Worm (Caenorhabditis elegans): ENCODE results near the gene lgc-42.
A peak's percentile ranks its signal among the peaks of the same experiment; 100 is the strongest.

lgc-42 gene

ce11 chrIII:1987693-1988092 lies 10.0 kb upstream of the lgc-42 start, which contains the start of gene Y39A3B.8:
TSS of gene Y39A3B.8 (plus strand) at chrIII:1987993.
- no peak for TF ChIP-seq lir-3 (tag; optimal IDR thresholded peaks at IDR 0.05)
- no peak for TF ChIP-seq Y48G9A.11 (GFP tag; IDR thresholded peaks at IDR 0.05)
- TF ChIP-seq unc-62 (GFP tag; optimal IDR thresholded peaks at IDR 0.05 in 1 of 2), result peak in 1 of 2 experiments; percentile 34
- TF ChIP-seq unc-62 (tag; optimal IDR thresholded peaks at IDR 0.05), result no peak
- no peak for TF ChIP-seq mep-1 (tag; optimal IDR thresholded peaks at IDR 0.05)
- no peak for TF ChIP-seq dmd-6 (GFP tag; IDR thresholded peaks at IDR 0.05)
- TF ChIP-seq F44E2.7 (GFP tag; IDR thresholded peaks at IDR 0.05), result no peak
- TF ChIP-seq egl-27 (tag; optimal IDR thresholded peaks at IDR 0.05), result no peak

DNA sequence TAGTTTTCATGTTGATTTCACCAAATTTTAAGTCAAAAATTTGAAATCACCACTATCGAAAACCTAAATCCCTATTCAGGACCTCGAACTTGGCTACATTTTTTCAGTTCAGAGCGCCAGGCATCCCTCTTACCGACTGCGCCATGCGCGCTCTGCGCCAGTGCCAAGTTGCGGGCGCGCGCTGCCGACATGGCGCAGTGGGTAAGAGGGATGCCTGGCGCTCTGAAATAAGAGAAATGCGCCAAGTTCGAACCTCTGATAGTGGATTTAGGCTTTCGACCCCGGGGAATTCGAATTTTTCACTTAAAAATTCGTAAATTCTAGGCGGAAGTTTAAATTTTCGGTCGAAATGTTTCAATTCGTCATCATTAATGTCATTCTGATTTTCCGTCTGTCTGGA lies 7.7 kb upstream of the lgc-42 start:
- TF ChIP-seq set-16 (GFP tag; IDR thresholded peaks at IDR 0.05) (peak; percentile 60), ces-1 (GFP tag; optimal IDR thresholded peaks at IDR 0.05) (no peak)

DNA sequence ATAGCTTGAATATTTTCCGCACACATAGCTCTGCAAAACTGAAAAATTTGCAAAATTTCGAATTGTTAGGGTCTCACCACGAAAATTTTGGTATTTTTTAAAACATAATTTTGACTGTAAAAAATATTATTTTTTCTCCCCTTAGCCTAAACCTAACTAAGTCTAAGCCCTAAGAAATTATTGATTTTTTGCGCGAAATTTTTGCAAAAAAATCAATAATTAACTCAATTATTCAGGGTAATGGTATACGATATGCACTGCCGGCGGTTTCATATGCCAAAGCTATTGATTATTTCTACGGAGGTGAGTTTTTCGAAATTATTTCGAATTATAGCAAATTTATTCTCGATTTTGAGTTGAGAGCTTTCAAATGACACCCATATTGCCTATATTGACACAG lies 3.5 kb downstream of the lgc-42 start:
- TF ChIP-seq pqm-1 (tag; optimal IDR thresholded peaks at IDR 0.05) (no peak), gei-8 (GFP tag; optimal IDR thresholded peaks at IDR 0.05) (no peak), egl-43 (GFP tag; IDR thresholded peaks at IDR 0.05) (no peak), spr-1 (tag; optimal IDR thresholded peaks at IDR 0.05) (no peak), sdz-12 (GFP tag; optimal IDR thresholded peaks at IDR 0.05) (no peak), hif-1 (tag; optimal IDR thresholded peaks at IDR 0.05) (no peak), ceh-28 (tag; optimal IDR thresholded peaks at IDR 0.05) (peak; percentile 72), ctbp-1 (GFP tag; IDR thresholded peaks at IDR 0.05) (no peak), pha-4 (GFP tag; IDR thresholded peaks at IDR 0.05) (no peak), pha-4 (tag; optimal IDR thresholded peaks at IDR 0.05) (no peak), unc-62 (GFP tag; optimal IDR thresholded peaks at IDR 0.05 in 1 of 2) (peak in 1 of 2 experiments; percentile 30), unc-62 (tag; optimal IDR thresholded peaks at IDR 0.05) (no peak)

- TF ChIP-seq nhr-25 (tag; optimal IDR thresholded peaks at IDR 0.05; ENCODE audit: borderline replicate concordance, insufficient read depth) (no peak), ztf-11 (tag; optimal IDR thresholded peaks at IDR 0.05) (no peak), lin-39 (tag; optimal IDR thresholded peaks at IDR 0.05) (no peak), php-3 (GFP tag; IDR thresholded peaks at IDR 0.05) (no peak), hmg-1.1 (GFP tag; IDR thresholded peaks at IDR 0.05) (no peak), egl-27 (tag; optimal IDR thresholded peaks at IDR 0.05) (no peak), vab-7 (GFP tag; IDR thresholded peaks at IDR 0.05) (no peak), hlh-11 (tag; optimal IDR thresholded peaks at IDR 0.05) (no peak), daf-12 (tag; optimal IDR thresholded peaks at IDR 0.05) (no peak), mep-1 (tag; optimal IDR thresholded peaks at IDR 0.05) (no peak), F10B5.3 (tag; optimal IDR thresholded peaks at IDR 0.05) (no peak)
Observed at ce11 chrIII:2005729-2006128, 8.1 kb downstream of the lgc-42 start, which contains the start of gene Y39A3B.1. TSS of gene Y39A3B.1 (plus strand) at chrIII:2006029.

- TF ChIP-seq dmd-8 (GFP tag; IDR thresholded peaks at IDR 0.05), result no peak
- peak; percentile 89 for TF ChIP-seq ceh-28 (tag; optimal IDR thresholded peaks at IDR 0.05)
Observed at ce11 chrIII:2006937-2007336, 9.3 kb downstream of the lgc-42 start.

ce11 chrIII:2008334-2008733 lies 10.7 kb downstream of the lgc-42 start:
- TF ChIP-seq set-16 (GFP tag; IDR thresholded peaks at IDR 0.05), result peak; percentile 65
- no peak for TF ChIP-seq madf-9 (GFP tag; conservative IDR thresholded peaks at IDR 0.05)

Measured in whole organism, L4 larva.